Fruit fly (Drosophila melanogaster) whole organism, embryonic: ENCODE data around the gene Vm34Ca.

Experiments used
- Bdp1 ChIP-seq: fragments of 200-800 bp; sonication (Bioruptor generic); optimal IDR thresholded peaks from 3 replicates; lab custom pipeline; 2016; ENCODE audit warnings: missing biosample characterization, missing genetic modification characterization
- CG7556 ChIP-seq: fragments of 200-800 bp; sonication (Bioruptor generic); optimal IDR thresholded peaks from 2 replicates; lab custom pipeline; 2017; ENCODE audit warnings: missing biosample characterization, mild to moderate bottlenecking, missing genetic modification characterization
- Vsx1 ChIP-seq: fragments of 200-800 bp; sonication (Bioruptor generic); optimal IDR thresholded peaks from 2 replicates; lab custom pipeline; 2017; ENCODE audit warnings: missing biosample characterization, mild to moderate bottlenecking, missing genetic modification characterization, missing genetic modification reagents

dm6 chr2L:13430919-13431502 is 19.6 kb upstream of the Vm34Ca start:
- TF ChIP-seq CG7556 = no peak
- TF ChIP-seq Vsx1 (GFP tag; lab: Kevin White, UChicago) = no peak
- no peak for TF ChIP-seq Bdp1 (GFP tag; lab: Kevin White, UChicago)
